Fruit fly (Drosophila melanogaster) S2 (cell line): Measurements from ENCODE around the gene CG32263.

Experiments used
- CG8478 ChIP-seq: fragments of >200 bp; optimal IDR thresholded peaks from 2 replicates; lab custom pipeline; 2018
- CTCF ChIP-seq, 2 experiments: fragments of >200 bp; optimal IDR thresholded peaks; 2 replicates each; lab custom pipeline; 2018

dm6 chr3L:3778463-3778862 is 32.5 kb downstream of the CG32263 start:
- TF ChIP-seq CG8478 (no peak), CTCF (optimal IDR thresholded peaks at IDR 0.05; lab: Kevin White, UChicago) (no peak)
